Fruit fly (Drosophila melanogaster) whole organism, wandering third instar larva: ENCODE results near the gene CG9515.
A peak's percentile ranks its signal among the peaks of the same experiment; 100 is the strongest.

Experiments
- Abd-B ChIP-seq: fragments of >200 bp; optimal IDR thresholded peaks from 2 replicates; lab custom pipeline; 2017; ENCODE audit warnings: missing biosample characterization, missing genetic modification characterization
- CG32264 ChIP-seq: fragments of 200-800 bp; sonication (Bioruptor generic); optimal IDR thresholded peaks from 2 replicates; lab custom pipeline; 2016; ENCODE audit warnings: missing biosample characterization, missing genetic modification characterization
- CG9705 ChIP-seq: fragments of 200-800 bp; sonication (Bioruptor generic); optimal IDR thresholded peaks from 2 replicates; lab custom pipeline; 2018; ENCODE audit warnings: missing biosample characterization, mild to moderate bottlenecking, missing genetic modification characterization
- CrebA ChIP-seq: fragments of 200-800 bp; sonication (Bioruptor generic); optimal IDR thresholded peaks from 2 replicates; lab custom pipeline; 2016; ENCODE audit warnings: missing biosample characterization, mild to moderate bottlenecking, missing genetic modification characterization, borderline replicate concordance
- Dfd ChIP-seq: fragments of >200 bp; optimal IDR thresholded peaks from 2 replicates; lab custom pipeline; 2017; ENCODE audit warnings: missing biosample characterization, missing genetic modification characterization
- Dif ChIP-seq: fragments of 200-275, 200-300 bp; sonication (Bioruptor generic); optimal IDR thresholded peaks from 2 replicates; lab custom pipeline; 2018; ENCODE audit warnings: missing biosample characterization, missing genetic modification characterization; ENCODE audit not compliant: partially characterized antibody
- GATAd ChIP-seq: sonication (Bioruptor generic); optimal IDR thresholded peaks from 2 replicates; lab custom pipeline; 2016; ENCODE audit warnings: missing biosample characterization, missing genetic modification characterization
- HLH106 ChIP-seq: fragments of 200-800 bp; optimal IDR thresholded peaks from 3 replicates; lab custom pipeline; 2019; ENCODE audit warnings: missing biosample characterization, mild to moderate bottlenecking, missing genetic modification characterization, moderate library complexity
- Hnf4 ChIP-seq: fragments of 200-800 bp; sonication (Bioruptor generic); optimal IDR thresholded peaks from 2 replicates; lab custom pipeline; 2016; ENCODE audit warnings: missing biosample characterization, mild to moderate bottlenecking, missing genetic modification characterization
- Hr78 ChIP-seq: fragments of >200 bp; optimal IDR thresholded peaks from 2 replicates; lab custom pipeline; 2017; ENCODE audit warnings: missing biosample characterization, missing genetic modification characterization
- Hr83 ChIP-seq: fragments of 200-300 bp; sonication (Bioruptor generic); optimal IDR thresholded peaks from 2 replicates; lab custom pipeline; 2016; ENCODE audit warnings: missing biosample characterization, mild to moderate bottlenecking, missing genetic modification characterization, moderate library complexity; ENCODE audit not compliant: poor library complexity, severe bottlenecking
- Jra ChIP-seq: sonication (Bioruptor generic); optimal IDR thresholded peaks from 2 replicates; lab custom pipeline; 2016; ENCODE audit warnings: missing biosample characterization, missing genetic modification characterization
- Mio ChIP-seq: sonication (Bioruptor generic); optimal IDR thresholded peaks from 2 replicates; lab custom pipeline; 2016; ENCODE audit warnings: missing biosample characterization, missing genetic modification characterization
- Myc ChIP-seq: fragments of >200 bp; optimal IDR thresholded peaks from 2 replicates; lab custom pipeline; 2017
- N ChIP-seq: fragments of >200 bp; optimal IDR thresholded peaks from 2 replicates; lab custom pipeline; 2018; ENCODE audit warnings: missing biosample characterization, missing external identifiers, missing genetic modification characterization
- OdsH ChIP-seq: fragments of 200-800 bp; sonication (Bioruptor generic); optimal IDR thresholded peaks from 2 replicates; lab custom pipeline; 2016; ENCODE audit warnings: missing biosample characterization, mild to moderate bottlenecking, missing genetic modification characterization
- Rel ChIP-seq, 2 experiments: fragments of 200-800 bp; sonication (Bioruptor generic) in 1 of 2; optimal IDR thresholded peaks; 2 replicates in 1 of 2; 3 replicates in 1 of 2; lab custom pipeline; 2016 to 2019; ENCODE audit warnings: mild to moderate bottlenecking in 2 of 2, missing biosample characterization in 2 of 2, missing genetic modification characterization in 2 of 2, moderate library complexity in 1 of 2
- Sp1 ChIP-seq: fragments of 200-800 bp; sonication (Bioruptor generic); optimal IDR thresholded peaks from 3 replicates; lab custom pipeline; 2019; ENCODE audit warnings: missing biosample characterization, mild to moderate bottlenecking, missing genetic modification characterization, moderate library complexity
- Vsx2 ChIP-seq: fragments of 200-300, 225-300 bp; sonication (Bioruptor generic); optimal IDR thresholded peaks from 2 replicates; lab custom pipeline; 2018; ENCODE audit warnings: missing biosample characterization, missing genetic modification characterization; ENCODE audit not compliant: partially characterized antibody
- br ChIP-seq: fragments of 200-800 bp; sonication (Bioruptor generic); optimal IDR thresholded peaks from 2 replicates; lab custom pipeline; 2016; ENCODE audit warnings: missing biosample characterization, missing genetic modification characterization
- brk ChIP-seq: fragments of 200-800 bp; sonication (Bioruptor generic); optimal IDR thresholded peaks from 2 replicates; lab custom pipeline; 2016; ENCODE audit warnings: missing biosample characterization, mild to moderate bottlenecking, missing genetic modification characterization
- dl ChIP-seq, 2 experiments: fragments of 175-275, 200-275 bp in 1 of 2; fragments of 200-275 bp in 1 of 2; sonication (Bioruptor generic); optimal IDR thresholded peaks; lab custom pipeline; 2018; ENCODE audit warnings: mild to moderate bottlenecking in 2 of 2, missing biosample characterization in 2 of 2, missing genetic modification characterization in 2 of 2, moderate library complexity in 2 of 2; ENCODE audit not compliant: partially characterized antibody in 2 of 2, insufficient read depth in 1 of 2
- dmrt93B ChIP-seq: fragments of 200-800 bp; sonication (Bioruptor generic); optimal IDR thresholded peaks from 2 replicates; lab custom pipeline; 2018; ENCODE audit warnings: missing biosample characterization, mild to moderate bottlenecking, missing genetic modification characterization
- dsf ChIP-seq: sonication (Bioruptor generic); optimal IDR thresholded peaks from 2 replicates; lab custom pipeline; 2016; ENCODE audit warnings: missing biosample characterization, missing genetic modification characterization, borderline replicate concordance
- ey ChIP-seq: fragments of 200-800 bp; sonication (Bioruptor generic); optimal IDR thresholded peaks from 2 replicates; lab custom pipeline; 2016; ENCODE audit warnings: missing biosample characterization, missing genetic modification characterization
- foxo ChIP-seq, 2 experiments: fragments of 200-800 bp; sonication (Bioruptor generic); optimal IDR thresholded peaks; 2 replicates in 1 of 2; 3 replicates in 1 of 2; lab custom pipeline; 2016 to 2017; ENCODE audit warnings: missing biosample characterization in 2 of 2, missing genetic modification characterization in 2 of 2
- fru ChIP-seq: fragments of 200-800 bp; sonication (Bioruptor generic); optimal IDR thresholded peaks from 3 replicates; lab custom pipeline; 2016; ENCODE audit warnings: missing biosample characterization, mild to moderate bottlenecking, missing genetic modification characterization
- h ChIP-seq: fragments of 200-800 bp; sonication (Bioruptor generic); optimal IDR thresholded peaks from 3 replicates; lab custom pipeline; 2016; ENCODE audit warnings: missing biosample characterization, mild to moderate bottlenecking, missing genetic modification characterization
- jim ChIP-seq: fragments of 175-275, 200-325 bp; sonication (Bioruptor generic); optimal IDR thresholded peaks from 2 replicates; lab custom pipeline; 2016; ENCODE audit warnings: missing biosample characterization, mild to moderate bottlenecking, missing genetic modification characterization
- lola ChIP-seq: fragments of >200 bp; optimal IDR thresholded peaks from 2 replicates; lab custom pipeline; 2017; ENCODE audit warnings: missing biosample characterization, missing genetic modification characterization
- pan ChIP-seq: fragments of >200 bp; optimal IDR thresholded peaks from 2 replicates; lab custom pipeline; 2017
- psq ChIP-seq: fragments of 200-800 bp; sonication (Bioruptor generic); optimal IDR thresholded peaks from 3 replicates; lab custom pipeline; 2017; ENCODE audit warnings: missing biosample characterization, mild to moderate bottlenecking, missing genetic modification characterization, moderate library complexity
- rgr ChIP-seq: fragments of 200-800 bp; sonication (Bioruptor generic); optimal IDR thresholded peaks from 3 replicates; lab custom pipeline; 2016; ENCODE audit warnings: missing biosample characterization, mild to moderate bottlenecking, missing genetic modification characterization
- sage ChIP-seq: fragments of 200-800 bp; sonication (Bioruptor generic); optimal IDR thresholded peaks from 2 replicates; lab custom pipeline; 2016; ENCODE audit warnings: missing biosample characterization, mild to moderate bottlenecking, missing genetic modification characterization
- sv ChIP-seq: fragments of 200-800 bp; sonication (Bioruptor generic); optimal IDR thresholded peaks from 3 replicates; lab custom pipeline; 2016; ENCODE audit warnings: missing biosample characterization, missing genetic modification characterization
- tai ChIP-seq: sonication (Bioruptor generic); optimal IDR thresholded peaks from 2 replicates; lab custom pipeline; 2016; ENCODE audit warnings: missing biosample characterization, missing genetic modification characterization
- usp ChIP-seq: fragments of >200 bp; optimal IDR thresholded peaks from 2 replicates; lab custom pipeline; 2017; ENCODE audit warnings: missing biosample characterization, missing genetic modification characterization
- woc ChIP-seq: sonication (Bioruptor generic); optimal IDR thresholded peaks from 2 replicates; lab custom pipeline; 2016; ENCODE audit warnings: missing biosample characterization, mild to moderate bottlenecking, missing genetic modification characterization

The CG9515 gene

dm6 chr2L:8898714-8899652 is 44.1 kb downstream of the CG9515 start, which contains the start of gene CG34398:
Gene CG34398, plus strand, starts transcription at chr2L:8898786.
- TF ChIP-seq br (GFP tag; lab: Kevin White, UChicago) (no peak), Vsx2 (peak; percentile 18), Hr78 (GFP tag; lab: Kevin White, UChicago) (no peak), CG32264 (GFP tag; lab: Kevin White, UChicago) (no peak), Abd-B (GFP tag; lab: Kevin White, UChicago) (no peak), sage (peak; percentile 58), Hnf4 (no peak), Hr83 (GFP tag; lab: Kevin White, UChicago) (peak; percentile 53), woc (GFP tag; lab: Kevin White, UChicago) (peak; percentile 3)

DNA sequence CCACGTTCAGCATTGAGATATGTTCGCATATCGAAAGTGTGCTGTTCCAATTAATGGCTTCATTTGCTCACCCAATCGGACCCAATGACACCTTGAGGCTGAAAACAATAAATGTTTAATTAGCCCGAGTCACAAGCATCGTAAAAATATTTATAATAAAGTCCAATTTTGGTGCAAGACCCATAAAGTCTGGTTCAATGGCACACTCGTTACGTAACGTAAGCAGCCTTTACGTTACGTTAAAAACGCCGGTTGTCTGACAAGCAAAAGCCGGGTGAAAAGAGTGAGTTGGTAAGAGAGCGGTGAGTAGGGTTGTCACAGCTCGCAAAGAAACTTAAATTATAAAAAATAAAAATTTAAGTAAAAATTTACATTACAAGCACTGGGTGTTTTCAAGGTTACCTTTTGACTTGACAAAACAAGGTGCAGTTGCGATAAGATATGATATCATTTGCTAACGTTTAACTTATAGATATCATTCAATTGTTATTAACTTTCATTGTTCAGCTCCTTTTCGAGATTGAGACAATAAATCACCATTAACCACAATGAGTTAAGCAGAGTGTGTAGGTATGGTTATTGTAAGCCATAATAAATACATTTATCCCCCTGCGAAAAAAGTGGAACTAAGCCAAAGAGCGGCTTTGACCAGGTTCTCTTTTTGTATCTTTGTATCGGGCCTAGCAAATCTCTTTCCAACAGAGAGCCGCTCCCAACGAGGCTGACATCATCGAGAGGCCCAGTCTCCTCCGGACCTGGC is 44.9 kb downstream of the CG9515 start:
- TF ChIP-seq Abd-B (GFP tag; lab: Kevin White, UChicago) = no peak
- TF ChIP-seq CrebA (GFP tag; lab: Kevin White, UChicago) = peak; percentile 30
- TF ChIP-seq br (GFP tag; lab: Kevin White, UChicago) = peak; percentile 73
- TF ChIP-seq tai = peak; percentile 54
- TF ChIP-seq Vsx2 = no peak
- TF ChIP-seq N (GFP tag; lab: Kevin White, UChicago) = no peak
- no peak for TF ChIP-seq CG32264 (GFP tag; lab: Kevin White, UChicago)
- peak; percentile 34 for TF ChIP-seq sv (GFP tag; lab: Kevin White, UChicago)
- peak; percentile 55 for TF ChIP-seq woc (GFP tag; lab: Kevin White, UChicago)
- TF ChIP-seq dmrt93B (GFP tag; lab: Kevin White, UChicago) = peak; percentile 45
- no peak for TF ChIP-seq Myc (lab: Kevin White, UChicago)
- TF ChIP-seq sage = peak; percentile 61
- TF ChIP-seq OdsH (GFP tag; lab: Kevin White, UChicago) = peak; percentile 68
- no peak for TF ChIP-seq Hr78 (GFP tag; lab: Kevin White, UChicago)
- no peak for TF ChIP-seq lola (GFP tag; lab: Kevin White, UChicago)
- no peak for TF ChIP-seq Jra
- TF ChIP-seq CG9705 (GFP tag; lab: Kevin White, UChicago) = peak; percentile 68
- no peak for TF ChIP-seq Dfd
- TF ChIP-seq dsf (GFP tag; lab: Kevin White, UChicago) = no peak
- peak; percentile 49 for TF ChIP-seq Dif (GFP tag; lab: Kevin White, UChicago)
- TF ChIP-seq HLH106 (tag; lab: Kevin White, UChicago) = peak; percentile 81
- peak; percentile 71 for TF ChIP-seq Rel (GFP tag; optimal IDR thresholded peaks at IDR 0.05; lab: Kevin White, UChicago)
- no peak for TF ChIP-seq Rel (tag; optimal IDR thresholded peaks at IDR 0.05; lab: Kevin White, UChicago)
- TF ChIP-seq Hr83 (GFP tag; lab: Kevin White, UChicago) = no peak
- no peak for TF ChIP-seq GATAd (GFP tag; lab: Kevin White, UChicago)
- no peak for TF ChIP-seq jim (GFP tag; lab: Kevin White, UChicago)
- peak; percentile 54 for TF ChIP-seq rgr (GFP tag; lab: Kevin White, UChicago)
- peak; percentile 74 for TF ChIP-seq Sp1 (GFP tag; lab: Kevin White, UChicago)
- TF ChIP-seq fru (GFP tag; lab: Kevin White, UChicago) = peak; percentile 71
- no peak for TF ChIP-seq pan (lab: Kevin White, UChicago)
- peak; percentile 74 for TF ChIP-seq ey (GFP tag; lab: Kevin White, UChicago)
- no peak for TF ChIP-seq Mio (GFP tag; lab: Kevin White, UChicago)
- peak; percentile 69 for TF ChIP-seq h (GFP tag; lab: Kevin White, UChicago)
- TF ChIP-seq usp = no peak
- peak; percentile 15 for TF ChIP-seq Hnf4
- TF ChIP-seq dl (GFP tag; optimal IDR thresholded peaks at IDR 0.05; lab: Kevin White, UChicago; ENCODE audit: insufficient read depth in 1 of 2, partially characterized antibody in 2 of 2) = peak; percentile 45 to 77
- TF ChIP-seq brk = peak; percentile 59
- TF ChIP-seq psq (GFP tag; lab: Kevin White, UChicago) = peak; percentile 48
- TF ChIP-seq foxo (GFP tag; optimal IDR thresholded peaks at IDR 0.05; lab: Kevin White, UChicago) = peak in 1 of 2 experiments; percentile 67
